Worm (Caenorhabditis elegans) whole organism, early embryonic: Measurements from ENCODE around the gene ppt-1.

ENCODE experiments used
- B0310.2 ChIP-seq: sonication (generic microtip); optimal IDR thresholded peaks from 2 replicates; lab custom pipeline; 2016; ENCODE audit warnings: mild to moderate bottlenecking, missing genetic modification characterization, missing compliant biosample characterization
- F13C5.2 ChIP-seq: sonication (generic microtip); optimal IDR thresholded peaks from 2 replicates; lab custom pipeline; 2017; ENCODE audit warnings: mild to moderate bottlenecking, missing genetic modification characterization, inconsistent platforms, missing compliant biosample characterization
- aly-1 ChIP-seq: sonication (generic microtip); optimal IDR thresholded peaks from 2 replicates; lab custom pipeline; 2016; ENCODE audit warnings: missing genetic modification characterization, missing compliant biosample characterization
- ama-1 ChIP-seq: fragments of 150-350 bp; optimal IDR thresholded peaks from 2 replicates; lab custom pipeline; 2014
- ceh-13 ChIP-seq: fragments of 200-800 bp; sonication (Bioruptor generic); optimal IDR thresholded peaks from 2 replicates; lab custom pipeline; 2018; ENCODE audit warnings: mild to moderate bottlenecking, missing genetic modification characterization, missing compliant biosample characterization
- ceh-36 ChIP-seq: sonication (generic microtip); optimal IDR thresholded peaks from 2 replicates; lab custom pipeline; 2016; ENCODE audit warnings: missing genetic modification characterization, inconsistent platforms, missing compliant biosample characterization
- ets-7 ChIP-seq: sonication (generic microtip); optimal IDR thresholded peaks from 2 replicates; lab custom pipeline; 2016; ENCODE audit warnings: missing genotype, missing genetic modification characterization, missing compliant biosample characterization
- flt-1 ChIP-seq: fragments of 200-800 bp; sonication (Bioruptor generic); IDR thresholded peaks from 2 replicates; pipeline ENCODE4 v1.3.6; 2022; ENCODE audit warnings: missing genetic modification characterization, missing compliant biosample characterization
- hmbx-1 ChIP-seq: sonication (generic microtip); optimal IDR thresholded peaks from 2 replicates; lab custom pipeline; 2016; ENCODE audit warnings: mild to moderate bottlenecking, missing genetic modification characterization, missing compliant biosample characterization
- hmg-4 ChIP-seq: fragments of 200-800 bp; sonication (Bioruptor generic); optimal IDR thresholded peaks from 2 replicates; lab custom pipeline; 2018; ENCODE audit warnings: mild to moderate bottlenecking, missing genetic modification characterization, missing compliant biosample characterization
- hnd-1 ChIP-seq: sonication (generic microtip); optimal IDR thresholded peaks from 2 replicates; lab custom pipeline; 2016; ENCODE audit warnings: missing genetic modification characterization, missing compliant biosample characterization
- pes-1 ChIP-seq: fragments of 200-800 bp; sonication (Bioruptor generic); IDR thresholded peaks from 2 replicates; pipeline ENCODE4 v1.3.6; 2022; ENCODE audit warnings: missing genetic modification reagents, missing genetic modification characterization, missing compliant biosample characterization
- scrt-1 ChIP-seq: fragments of 200-800 bp; sonication (Bioruptor generic); IDR thresholded peaks from 2 replicates; pipeline ENCODE4 v1.3.6; 2022; ENCODE audit warnings: missing genetic modification characterization, missing compliant biosample characterization
- sea-1 ChIP-seq: fragments of 200-800 bp; sonication (Bioruptor generic); conservative IDR thresholded peaks from 2 replicates; pipeline ENCODE4 v1.3.6; 2022; ENCODE audit warnings: missing genetic modification characterization, missing compliant biosample characterization
- tbx-11 ChIP-seq: fragments of 200-800 bp; sonication (Bioruptor generic); IDR thresholded peaks from 2 replicates; pipeline ENCODE4 v1.3.6; 2022; ENCODE audit warnings: missing genetic modification characterization, missing compliant biosample characterization
- tbx-37 ChIP-seq: fragments of 200-800 bp; sonication (Bioruptor generic); conservative IDR thresholded peaks from 2 replicates; pipeline ENCODE4 v1.3.6; 2022; ENCODE audit warnings: missing genetic modification reagents, missing genetic modification characterization, missing compliant biosample characterization
- tra-4 ChIP-seq: sonication (generic microtip); optimal IDR thresholded peaks from 2 replicates; lab custom pipeline; 2017; ENCODE audit warnings: missing genetic modification characterization, missing compliant biosample characterization

Gene ppt-1

DNA sequence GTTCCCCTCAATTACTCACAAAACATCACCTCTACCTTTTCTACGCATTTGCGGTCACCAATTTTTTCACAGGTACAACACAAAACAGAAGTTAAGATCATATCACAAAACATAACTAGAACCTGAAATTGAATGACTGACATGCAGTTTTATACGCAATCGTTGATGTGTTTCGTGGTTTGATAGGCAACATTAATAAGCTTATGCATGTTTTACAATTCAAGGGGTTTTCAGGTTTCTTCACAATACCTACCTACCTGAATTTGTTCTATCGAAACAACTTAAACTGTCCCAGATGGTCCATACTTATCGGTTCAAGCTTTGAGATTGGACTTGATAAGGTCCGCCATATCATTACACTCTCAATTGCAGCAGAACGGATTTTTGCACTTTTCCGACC is 24.4 kb upstream of the ppt-1 start:
- TF ChIP-seq ets-7 (tag; lab: Kevin White, UChicago), result no peak
- no peak for TF ChIP-seq tra-4
- TF ChIP-seq tbx-37 (GFP tag; lab: Robert Waterston, UW), result no peak
- no peak for TF ChIP-seq flt-1 (GFP tag; lab: Robert Waterston, UW)

DNA sequence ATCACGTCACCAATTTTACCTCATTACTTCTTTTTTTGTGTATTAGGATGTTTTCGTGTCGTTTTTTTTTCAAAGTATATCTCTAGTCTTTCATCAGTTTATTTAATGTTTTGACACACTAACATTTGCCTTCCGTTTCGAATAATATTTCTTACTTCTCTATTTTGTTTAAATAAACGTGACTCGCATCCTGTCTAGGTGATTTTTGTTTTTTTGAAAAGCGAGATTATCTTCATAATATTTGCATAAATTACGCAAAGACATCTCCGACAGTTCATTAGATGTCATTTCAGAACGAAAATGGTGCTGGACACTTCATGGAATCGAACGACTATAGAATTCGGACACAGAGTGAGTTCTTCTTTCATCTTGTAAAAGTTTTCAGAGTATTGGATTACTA is 23.2 kb upstream of the ppt-1 start, which contains the start of gene T10H9.1:
Gene T10H9.1, plus strand, starts transcription at position 301 of the 400 bp plus-strand sequence.
- no peak for TF ChIP-seq aly-1
- TF ChIP-seq pes-1 (GFP tag; lab: Robert Waterston, UW), result no peak
- no peak for TF ChIP-seq B0310.2 (tag; lab: Kevin White, UChicago)
- TF ChIP-seq tbx-37 (GFP tag; lab: Robert Waterston, UW), result no peak
- TF ChIP-seq hnd-1, result no peak
- TF ChIP-seq ceh-36, result no peak
- TF ChIP-seq ets-7 (tag; lab: Kevin White, UChicago), result no peak

DNA sequence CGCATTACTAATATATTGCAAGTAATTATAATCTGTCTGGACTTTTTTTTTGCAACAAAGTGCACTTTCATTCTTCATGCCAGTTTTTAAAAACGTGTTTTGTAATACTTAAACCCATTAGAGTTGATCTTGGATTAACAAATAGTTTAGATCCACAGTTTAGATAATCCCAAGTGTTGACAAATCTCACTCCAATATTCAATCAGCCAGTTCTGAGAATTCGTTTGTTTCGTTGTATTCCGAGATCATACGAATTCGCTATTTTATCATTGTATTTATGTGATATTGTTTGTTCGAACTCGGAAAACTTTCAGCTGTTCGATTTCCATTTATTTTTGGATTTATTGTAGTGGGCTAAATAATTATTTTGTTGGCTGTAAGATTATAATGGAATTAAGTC is 19.7 kb upstream of the ppt-1 start:
- TF ChIP-seq ceh-13 (GFP tag; lab: Kevin White, UChicago) (no peak), sea-1 (GFP tag; lab: Robert Waterston, UW) (no peak), hnd-1 (no peak), hmg-4 (GFP tag; lab: Kevin White, UChicago) (no peak), F13C5.2 (tag; lab: Kevin White, UChicago) (no peak), tbx-37 (GFP tag; lab: Robert Waterston, UW) (no peak), ama-1 (no peak), tra-4 (no peak), ceh-36 (no peak), flt-1 (GFP tag; lab: Robert Waterston, UW) (no peak), B0310.2 (tag; lab: Kevin White, UChicago) (no peak), ets-7 (tag; lab: Kevin White, UChicago) (no peak)

DNA sequence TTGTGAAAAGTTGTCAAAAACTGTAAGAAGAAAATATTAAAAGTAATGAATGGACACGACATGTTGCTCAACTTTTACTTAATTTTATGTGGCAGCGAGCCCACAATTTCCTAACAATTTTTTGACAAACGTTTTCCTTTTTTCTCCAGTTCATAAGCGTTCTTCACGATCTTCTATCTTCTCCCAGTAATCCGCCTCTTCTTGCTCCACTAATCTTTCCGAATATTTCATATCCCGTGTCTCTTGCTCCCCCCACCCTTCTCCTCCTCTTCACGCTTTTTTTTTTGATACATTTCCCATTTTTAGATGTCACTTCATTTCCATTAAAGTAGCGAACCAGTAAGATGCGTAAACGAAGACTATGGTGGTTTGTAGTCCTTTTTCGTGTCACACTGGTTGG is 6.8 kb upstream of the ppt-1 start, which contains the start of gene scd-2:
Gene scd-2, plus strand, starts transcription at position 301 of the 400 bp plus-strand sequence.
- TF ChIP-seq tra-4 (no peak), ets-7 (tag; lab: Kevin White, UChicago) (no peak), hmbx-1 (tag; lab: Kevin White, UChicago) (no peak), sea-1 (GFP tag; lab: Robert Waterston, UW) (no peak), hnd-1 (no peak), flt-1 (GFP tag; lab: Robert Waterston, UW) (no peak), ceh-13 (GFP tag; lab: Kevin White, UChicago) (no peak), aly-1 (no peak), hmg-4 (GFP tag; lab: Kevin White, UChicago) (no peak), ceh-36 (no peak), F13C5.2 (tag; lab: Kevin White, UChicago) (no peak), tbx-37 (GFP tag; lab: Robert Waterston, UW) (no peak), scrt-1 (GFP tag; lab: Robert Waterston, UW) (no peak), pes-1 (GFP tag; lab: Robert Waterston, UW) (no peak), B0310.2 (tag; lab: Kevin White, UChicago) (no peak), tbx-11 (GFP tag; lab: Robert Waterston, UW) (no peak), ama-1 (no peak)

DNA sequence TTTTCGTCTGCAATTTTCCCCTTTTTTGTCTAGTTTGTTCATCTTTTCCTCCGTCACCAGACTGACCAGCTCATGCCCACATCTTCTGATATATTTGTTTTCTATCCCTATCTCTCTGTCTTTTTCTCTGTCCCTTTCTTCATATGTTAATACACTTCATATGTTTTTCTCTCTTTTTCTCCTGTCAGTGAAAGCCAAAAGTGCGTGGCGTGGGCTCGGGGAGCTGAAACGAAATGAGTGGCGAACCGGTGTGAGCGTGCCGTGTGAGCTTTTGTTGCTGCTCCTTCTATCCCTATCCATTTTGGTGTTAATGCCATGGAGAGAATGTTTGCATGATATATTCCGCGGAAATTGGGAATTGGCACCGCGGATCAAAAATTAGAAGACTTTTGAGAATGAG is 5.7 kb upstream of the ppt-1 start:
- TF ChIP-seq tbx-37 (GFP tag; lab: Robert Waterston, UW), result no peak
- TF ChIP-seq flt-1 (GFP tag; lab: Robert Waterston, UW), result no peak
- TF ChIP-seq ceh-36, result no peak
- no peak for TF ChIP-seq aly-1
- TF ChIP-seq ama-1, result no peak
- TF ChIP-seq tra-4, result no peak
- TF ChIP-seq tbx-11 (GFP tag; lab: Robert Waterston, UW), result no peak
- TF ChIP-seq hmbx-1 (tag; lab: Kevin White, UChicago), result no peak
- TF ChIP-seq scrt-1 (GFP tag; lab: Robert Waterston, UW), result no peak
- TF ChIP-seq hnd-1, result no peak
- TF ChIP-seq F13C5.2 (tag; lab: Kevin White, UChicago), result no peak
- no peak for TF ChIP-seq ceh-13 (GFP tag; lab: Kevin White, UChicago)
- no peak for TF ChIP-seq pes-1 (GFP tag; lab: Robert Waterston, UW)
- TF ChIP-seq hmg-4 (GFP tag; lab: Kevin White, UChicago), result no peak
- TF ChIP-seq B0310.2 (tag; lab: Kevin White, UChicago), result no peak
- no peak for TF ChIP-seq sea-1 (GFP tag; lab: Robert Waterston, UW)
- no peak for TF ChIP-seq ets-7 (tag; lab: Kevin White, UChicago)

DNA sequence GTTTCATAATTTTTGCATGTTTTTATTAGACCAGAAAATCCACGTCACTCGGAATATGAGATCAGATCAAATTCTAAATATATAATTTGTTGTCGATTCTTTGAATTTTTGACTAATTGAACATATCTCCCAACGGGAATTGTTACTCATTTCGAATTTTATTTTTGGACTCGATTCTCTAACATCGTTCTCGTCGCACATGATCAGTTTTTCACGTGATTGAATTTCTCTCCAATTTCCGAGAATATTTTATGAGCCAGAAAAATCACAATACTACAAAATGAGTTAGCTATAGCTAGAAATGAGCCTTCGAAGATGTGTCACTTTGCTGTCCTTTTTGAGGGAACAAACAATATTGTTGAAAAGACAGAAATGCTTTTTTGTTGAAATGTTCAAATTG is 4.6 kb upstream of the ppt-1 start:
- TF ChIP-seq sea-1 (GFP tag; lab: Robert Waterston, UW) (no peak), tbx-11 (GFP tag; lab: Robert Waterston, UW) (no peak), scrt-1 (GFP tag; lab: Robert Waterston, UW) (no peak), hnd-1 (no peak), ama-1 (no peak), hmbx-1 (tag; lab: Kevin White, UChicago) (no peak)

DNA sequence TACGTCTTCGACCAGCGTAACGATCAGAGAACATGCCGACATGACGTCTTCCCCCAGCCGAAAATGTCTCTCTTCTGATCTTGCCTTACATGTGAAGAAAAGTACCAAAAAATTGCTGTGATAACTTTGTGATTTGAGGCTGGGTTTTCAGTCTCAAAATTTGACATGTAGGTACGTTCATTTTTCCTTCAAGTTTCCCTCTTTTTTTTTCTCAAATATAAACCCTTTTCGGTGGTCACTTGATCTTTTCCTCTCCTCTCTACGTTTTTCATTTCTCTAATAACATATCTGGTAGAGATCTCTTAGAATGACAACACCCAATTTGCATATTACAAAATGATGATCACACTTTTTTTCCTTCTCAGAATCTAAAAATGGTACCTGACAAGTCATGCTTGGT is 4.2 kb downstream of the ppt-1 start, which contains the start of gene nhr-37:
Gene nhr-37, plus strand, starts transcription at position 301 of the 400 bp plus-strand sequence.
- TF ChIP-seq ets-7 (tag; lab: Kevin White, UChicago) (no peak), aly-1 (no peak), pes-1 (GFP tag; lab: Robert Waterston, UW) (no peak), sea-1 (GFP tag; lab: Robert Waterston, UW) (no peak), tbx-11 (GFP tag; lab: Robert Waterston, UW) (no peak), scrt-1 (GFP tag; lab: Robert Waterston, UW) (no peak), hmg-4 (GFP tag; lab: Kevin White, UChicago) (no peak), flt-1 (GFP tag; lab: Robert Waterston, UW) (no peak), hmbx-1 (tag; lab: Kevin White, UChicago) (no peak), ama-1 (no peak), hnd-1 (no peak), ceh-36 (no peak), tbx-37 (GFP tag; lab: Robert Waterston, UW) (no peak), tra-4 (no peak)

DNA sequence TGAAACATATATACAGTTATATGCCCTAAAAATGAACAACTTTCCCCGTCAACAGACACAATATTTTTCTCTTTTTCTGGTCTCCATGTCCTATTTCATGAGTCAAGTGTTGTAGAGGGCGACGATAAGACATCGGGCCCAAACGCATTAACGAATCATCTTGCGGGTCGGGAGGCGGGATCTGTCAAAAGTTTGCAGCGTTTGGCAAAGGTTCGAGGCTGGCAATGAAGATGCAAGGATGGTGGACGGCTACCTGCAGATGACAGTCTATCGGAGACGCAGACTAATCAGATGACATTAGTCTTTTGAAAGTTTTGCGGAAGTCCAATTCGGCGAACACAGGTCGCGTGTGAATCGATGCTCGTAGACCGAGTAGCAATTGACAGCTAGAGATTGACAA is 5.3 kb downstream of the ppt-1 start:
- TF ChIP-seq hmbx-1 (tag; lab: Kevin White, UChicago) (no peak), F13C5.2 (tag; lab: Kevin White, UChicago) (no peak), hnd-1 (no peak), flt-1 (GFP tag; lab: Robert Waterston, UW) (no peak), ceh-36 (no peak), ceh-13 (GFP tag; lab: Kevin White, UChicago) (no peak), B0310.2 (tag; lab: Kevin White, UChicago) (no peak), tbx-11 (GFP tag; lab: Robert Waterston, UW) (no peak), pes-1 (GFP tag; lab: Robert Waterston, UW) (no peak)
